Fruit fly (Drosophila melanogaster): ENCODE results near the gene CG5921.

CG5921 gene

dm6 chrX:6064508-6064907, 13.9 kb downstream of the CG5921 start:
- TF ChIP-seq CG8478 (optimal IDR thresholded peaks at IDR 0.05) (no peak), usp (GFP tag; optimal IDR thresholded peaks at IDR 0.05) (no peak), psq (optimal IDR thresholded peaks at IDR 0.05) (no peak), Dll (optimal IDR thresholded peaks at IDR 0.05) (no peak), pan (optimal IDR thresholded peaks at IDR 0.05) (no peak), EcR (GFP tag; optimal IDR thresholded peaks at IDR 0.05) (no peak)

DNA sequence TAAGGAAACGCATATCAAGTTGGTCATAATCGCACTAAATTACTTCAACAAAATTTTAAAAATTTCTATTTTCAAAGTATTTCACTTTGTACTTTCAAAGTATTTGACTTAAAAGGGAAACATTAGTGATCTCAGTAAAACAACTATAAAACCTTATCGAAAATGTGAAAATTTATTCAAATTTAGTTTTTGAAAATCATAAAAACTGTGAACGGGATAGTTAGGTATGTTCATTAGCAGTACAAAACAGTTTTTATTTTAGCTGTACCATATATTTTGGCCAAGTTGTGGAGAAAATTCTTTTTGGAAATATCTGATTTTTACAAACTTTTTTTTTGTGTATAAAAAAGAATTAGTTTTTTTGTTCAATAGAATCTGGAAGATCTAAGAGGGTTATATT, 15.7 kb downstream of the CG5921 start, which contains the start of gene CG43115:
TSS of gene CG43115 (minus strand) at position 101 of the 400 bp plus-strand sequence.
- no peak for TF ChIP-seq usp (GFP tag; optimal IDR thresholded peaks at IDR 0.05)
- TF ChIP-seq EcR (GFP tag; optimal IDR thresholded peaks at IDR 0.05): no peak
- TF ChIP-seq Dll (optimal IDR thresholded peaks at IDR 0.05): no peak
- no peak for TF ChIP-seq psq (optimal IDR thresholded peaks at IDR 0.05)
- TF ChIP-seq CG8478 (optimal IDR thresholded peaks at IDR 0.05): no peak
- TF ChIP-seq pan (optimal IDR thresholded peaks at IDR 0.05): no peak

DNA sequence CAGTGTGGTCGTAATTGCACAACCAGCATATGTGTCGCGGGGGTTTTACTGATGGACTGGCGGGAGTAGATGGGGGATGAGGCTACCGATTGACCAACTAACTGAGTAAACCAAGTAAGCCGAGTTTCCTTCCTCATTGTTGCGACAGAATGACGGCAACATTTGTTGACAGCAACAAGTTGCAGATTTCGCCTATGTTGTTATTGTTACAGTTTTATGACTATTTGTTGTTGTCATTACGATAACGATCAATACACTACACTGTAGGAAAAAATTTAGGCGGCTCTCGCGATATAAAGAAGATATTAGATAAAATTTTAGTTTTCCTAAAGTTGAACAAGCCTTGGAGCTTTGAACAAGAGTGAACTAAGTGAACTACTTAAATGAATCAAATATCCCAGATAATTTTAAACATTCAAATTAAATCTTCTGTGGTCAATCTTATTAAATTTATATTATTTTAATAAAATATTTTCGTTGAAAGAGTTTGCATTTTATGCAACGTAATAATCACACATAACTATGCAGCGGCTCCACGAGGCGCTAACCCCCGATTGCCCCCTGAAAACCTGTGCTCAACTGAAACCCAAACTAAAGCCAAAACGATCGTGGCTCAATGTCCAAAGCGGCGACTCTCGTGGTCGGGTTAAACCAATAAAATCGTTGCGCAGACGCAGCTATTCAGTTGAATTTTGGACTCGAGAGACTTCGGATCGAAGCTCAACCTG, 16.8 kb downstream of the CG5921 start, which contains the start of gene CG5928:
TSS of gene CG5928 (plus strand) at position 678 of the 728 bp plus-strand sequence.
- no peak for TF ChIP-seq CG8478 (optimal IDR thresholded peaks at IDR 0.05)

DNA sequence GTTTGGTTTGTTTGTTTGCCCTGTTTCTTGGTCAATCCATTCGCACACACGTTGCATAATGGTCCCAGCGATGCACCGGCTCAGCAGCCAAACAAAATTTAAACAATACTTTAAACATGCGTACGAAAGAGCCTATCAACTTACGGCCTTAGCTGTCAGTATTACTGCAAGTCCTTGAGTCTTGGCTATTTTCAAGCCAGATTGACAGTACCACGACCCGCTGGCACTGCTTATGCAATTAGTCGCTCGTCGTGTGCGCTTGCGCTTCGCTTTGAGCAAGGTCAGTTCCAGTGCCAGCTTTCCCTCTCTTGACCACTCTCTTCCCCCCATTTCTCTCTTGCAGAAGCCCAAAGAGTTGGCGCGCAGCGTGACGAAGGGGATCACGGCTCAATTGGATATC, 18.1 kb downstream of the CG5921 start:
- TF ChIP-seq psq (optimal IDR thresholded peaks at IDR 0.05) (no peak), CG8478 (optimal IDR thresholded peaks at IDR 0.05) (no peak), pan (optimal IDR thresholded peaks at IDR 0.05) (no peak), Dll (optimal IDR thresholded peaks at IDR 0.05) (no peak), EcR (GFP tag; optimal IDR thresholded peaks at IDR 0.05) (no peak), usp (GFP tag; optimal IDR thresholded peaks at IDR 0.05) (no peak)

- TF ChIP-seq CG8478 (optimal IDR thresholded peaks at IDR 0.05) (no peak), usp (GFP tag; optimal IDR thresholded peaks at IDR 0.05) (no peak), psq (optimal IDR thresholded peaks at IDR 0.05) (no peak), EcR (GFP tag; optimal IDR thresholded peaks at IDR 0.05) (no peak), pan (optimal IDR thresholded peaks at IDR 0.05) (no peak), Dll (optimal IDR thresholded peaks at IDR 0.05) (no peak)
Observed at dm6 chrX:6074845-6075244, 24.2 kb downstream of the CG5921 start, which contains the start of gene Tsp5D. Gene Tsp5D (minus strand): TSS chrX:6074857.

DNA sequence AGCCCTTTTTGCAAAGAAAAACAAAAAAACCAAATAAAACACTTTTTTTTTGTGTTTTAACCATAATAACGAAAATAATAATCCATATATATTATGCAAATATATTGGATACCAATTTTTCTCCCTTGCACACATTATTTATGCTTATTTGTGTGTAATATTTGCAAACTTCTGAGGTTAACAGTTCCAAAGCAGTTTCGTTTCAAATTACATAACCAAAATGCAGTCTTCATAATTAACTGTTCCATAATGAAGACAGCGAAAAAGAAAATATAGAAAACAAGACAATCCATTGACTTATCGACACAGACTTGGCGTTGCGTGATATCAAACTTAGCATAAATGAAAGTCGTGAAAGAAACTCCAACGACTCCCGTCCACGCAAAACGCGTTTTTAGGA, 25.0 kb downstream of the CG5921 start:
- no peak for TF ChIP-seq Dll (optimal IDR thresholded peaks at IDR 0.05)

- TF ChIP-seq CG8478 (optimal IDR thresholded peaks at IDR 0.05): no peak
- no peak for TF ChIP-seq Dll (optimal IDR thresholded peaks at IDR 0.05)
- TF ChIP-seq pan (optimal IDR thresholded peaks at IDR 0.05): no peak
- no peak for TF ChIP-seq usp (GFP tag; optimal IDR thresholded peaks at IDR 0.05)
- TF ChIP-seq psq (optimal IDR thresholded peaks at IDR 0.05): no peak
- TF ChIP-seq EcR (GFP tag; optimal IDR thresholded peaks at IDR 0.05): no peak
Observed at dm6 chrX:6077043-6077547, 26.5 kb downstream of the CG5921 start.

DNA sequence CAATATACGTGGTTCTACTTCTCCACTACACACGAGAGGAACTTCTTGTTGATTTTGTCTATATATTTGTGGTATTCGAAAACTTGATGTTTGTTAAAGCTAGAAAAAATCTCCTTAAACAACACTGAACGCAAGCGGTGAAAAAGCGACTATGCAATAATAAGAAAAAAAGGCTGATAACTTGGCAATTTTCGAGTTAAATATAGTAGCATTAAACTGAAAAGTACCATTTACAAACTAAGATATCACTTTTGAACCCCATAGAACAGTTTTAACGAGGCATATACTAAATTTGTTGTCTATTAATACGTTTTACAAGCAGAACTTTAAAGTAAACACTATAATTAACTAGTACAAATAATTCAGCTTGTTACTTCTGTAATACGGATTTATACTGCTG, 27.1 kb downstream of the CG5921 start, which contains the start of gene CG4666:
TSS of gene CG4666 (minus strand) at position 101 of the 400 bp plus-strand sequence.
- TF ChIP-seq usp (GFP tag; optimal IDR thresholded peaks at IDR 0.05) (no peak), CG8478 (optimal IDR thresholded peaks at IDR 0.05) (no peak), pan (optimal IDR thresholded peaks at IDR 0.05) (no peak), psq (optimal IDR thresholded peaks at IDR 0.05) (no peak), Dll (optimal IDR thresholded peaks at IDR 0.05) (no peak), EcR (GFP tag; optimal IDR thresholded peaks at IDR 0.05) (no peak)

- TF ChIP-seq usp (GFP tag; optimal IDR thresholded peaks at IDR 0.05): no peak
Observed at dm6 chrX:6081296-6081695, 30.7 kb downstream of the CG5921 start, which contains the start of gene CG4660. Gene CG4660 (minus strand): TSS chrX:6081372.

DNA sequence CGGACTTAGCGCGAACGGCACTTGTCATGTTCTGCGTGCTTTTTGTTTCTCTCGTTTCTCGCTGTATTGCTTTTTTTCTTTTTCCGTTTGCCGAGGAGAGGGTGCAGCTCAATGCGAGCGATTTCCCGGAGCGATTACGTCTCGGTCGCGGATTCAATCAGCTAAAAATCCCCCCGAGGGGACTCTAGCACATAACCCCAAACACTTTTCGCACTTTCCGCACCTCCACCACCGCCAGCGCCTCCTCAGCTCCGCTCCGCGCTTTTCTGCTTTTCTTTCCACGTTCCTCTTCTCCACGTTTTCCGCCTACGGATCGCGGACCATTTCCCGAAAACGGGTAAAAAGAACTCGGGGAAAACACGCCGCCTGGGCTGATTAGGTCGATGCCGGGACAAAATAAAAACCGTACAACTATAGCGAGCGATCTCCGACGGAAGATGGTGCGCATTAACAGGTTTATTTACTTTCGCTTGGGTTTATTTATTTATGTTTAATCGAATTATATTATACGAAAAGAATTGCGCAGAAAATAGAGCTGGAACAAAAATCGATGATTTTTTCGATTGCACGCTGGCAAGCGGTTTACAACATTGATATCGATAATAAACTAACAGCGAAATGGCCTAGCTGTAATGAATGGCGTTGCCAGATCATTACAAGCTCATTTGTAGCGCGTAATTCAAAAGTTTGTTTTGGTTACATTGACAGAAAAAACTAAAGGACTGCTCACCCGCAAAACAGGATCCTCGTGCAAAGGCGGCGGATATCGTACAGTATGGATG, 39.2 kb downstream of the CG5921 start, which contains the start of gene raptor:
TSS of gene raptor (minus strand) at position 523 of the 782 bp plus-strand sequence.
- TF ChIP-seq psq (optimal IDR thresholded peaks at IDR 0.05): no peak
- TF ChIP-seq pan (optimal IDR thresholded peaks at IDR 0.05): no peak
- TF ChIP-seq CG8478 (optimal IDR thresholded peaks at IDR 0.05): no peak
- TF ChIP-seq Dll (optimal IDR thresholded peaks at IDR 0.05): no peak
- no peak for TF ChIP-seq usp (GFP tag; optimal IDR thresholded peaks at IDR 0.05)

dm6 chrX:6090809-6091667, 40.4 kb downstream of the CG5921 start, which contains the start of the genes Nep1 and Mipp2:
Gene Nep1 (plus strand): TSS chrX:6091205.
Gene Mipp2 (minus strand): TSS chrX:6091471.
- TF ChIP-seq Dll (optimal IDR thresholded peaks at IDR 0.05): no peak
- no peak for TF ChIP-seq usp (GFP tag; optimal IDR thresholded peaks at IDR 0.05)

- TF ChIP-seq EcR (GFP tag; optimal IDR thresholded peaks at IDR 0.05) (no peak), pan (optimal IDR thresholded peaks at IDR 0.05) (no peak), usp (GFP tag; optimal IDR thresholded peaks at IDR 0.05) (no peak), Dll (optimal IDR thresholded peaks at IDR 0.05) (no peak), CG8478 (optimal IDR thresholded peaks at IDR 0.05) (no peak), psq (optimal IDR thresholded peaks at IDR 0.05) (no peak)
Observed at dm6 chrX:6092235-6092634, 41.6 kb downstream of the CG5921 start.

Data from whole organism.